Fruit fly (Drosophila melanogaster) whole organism, prepupa: ENCODE data around the gene Myo61F.

Experiments used
- Blimp-1 ChIP-seq: fragments of 200-800 bp; sonication (Bioruptor generic); optimal IDR thresholded peaks from 3 replicates; lab custom pipeline; 2017; ENCODE audit warnings: missing biosample characterization, missing genetic modification characterization, mild to moderate bottlenecking, moderate library complexity, missing genetic modification reagents
- CG10669 ChIP-seq: fragments of 200-800 bp; sonication (Bioruptor generic); optimal IDR thresholded peaks from 3 replicates; lab custom pipeline; 2018; ENCODE audit warnings: missing biosample characterization, mild to moderate bottlenecking, missing genetic modification characterization, moderate library complexity
- CG11294 ChIP-seq: fragments of 200-800 bp; sonication (Bioruptor generic); IDR thresholded peaks from 2 replicates; pipeline ENCODE4 v1.3.6; 2022; ENCODE audit warnings: missing biosample characterization, missing genetic modification characterization
- CG15336 ChIP-seq: fragments of 200-800 bp; sonication (Bioruptor generic); IDR thresholded peaks from 2 replicates; pipeline ENCODE4 v1.3.6; 2022; ENCODE audit warnings: missing biosample characterization, missing genetic modification characterization
- CG1621 ChIP-seq: fragments of 200-800 bp; sonication (Bioruptor generic); optimal IDR thresholded peaks from 3 replicates; lab custom pipeline; 2018; ENCODE audit warnings: missing biosample characterization, mild to moderate bottlenecking, missing genetic modification characterization
- CG31627 ChIP-seq: fragments of 200-800 bp; sonication (Bioruptor generic); optimal IDR thresholded peaks from 3 replicates; lab custom pipeline; 2016; ENCODE audit warnings: missing biosample characterization, missing genetic modification characterization
- CG32006 ChIP-seq: fragments of 200-800 bp; sonication (Bioruptor generic); optimal IDR thresholded peaks from 3 replicates; lab custom pipeline; 2017; ENCODE audit warnings: missing biosample characterization, mild to moderate bottlenecking, missing genetic modification characterization
- CG34406 ChIP-seq: fragments of 200-800 bp; sonication (Bioruptor generic); optimal IDR thresholded peaks from 3 replicates; lab custom pipeline; 2016; ENCODE audit warnings: missing biosample characterization, missing genetic modification characterization
- CG3919 ChIP-seq: fragments of 200-800 bp; sonication (Bioruptor generic); optimal IDR thresholded peaks from 3 replicates; lab custom pipeline; 2016; ENCODE audit warnings: missing biosample characterization, missing genetic modification characterization
- CG4318 ChIP-seq: fragments of 200-800 bp; sonication (Bioruptor generic); optimal IDR thresholded peaks from 3 replicates; lab custom pipeline; 2017; ENCODE audit warnings: missing biosample characterization, mild to moderate bottlenecking, missing genetic modification characterization
- CG6163 ChIP-seq: fragments of 200-800 bp; sonication (Bioruptor generic); IDR thresholded peaks from 3 replicates; pipeline ENCODE4 v1.3.6; 2022; ENCODE audit warnings: missing biosample characterization, missing genetic modification characterization
- CG6276 ChIP-seq: fragments of 200-800 bp; sonication (Bioruptor generic); optimal IDR thresholded peaks from 2 replicates; lab custom pipeline; 2017; ENCODE audit warnings: missing biosample characterization, mild to moderate bottlenecking, missing genetic modification characterization
- CG6792 ChIP-seq: fragments of 200-800 bp; sonication (Bioruptor generic); optimal IDR thresholded peaks from 3 replicates; lab custom pipeline; 2016; ENCODE audit warnings: missing biosample characterization, missing genetic modification characterization
- CG6808 ChIP-seq: fragments of 200-800 bp; sonication (Bioruptor generic); optimal IDR thresholded peaks from 3 replicates; lab custom pipeline; 2017; ENCODE audit warnings: missing biosample characterization, missing genetic modification characterization, mild to moderate bottlenecking, moderate library complexity, missing genetic modification reagents
- CG6854 ChIP-seq: fragments of 200-800 bp; sonication (Bioruptor generic); optimal IDR thresholded peaks from 2 replicates; lab custom pipeline; 2017; ENCODE audit warnings: missing biosample characterization, mild to moderate bottlenecking, missing genetic modification characterization
- CG7368 ChIP-seq: fragments of 200-800 bp; sonication (Bioruptor generic); optimal IDR thresholded peaks from 3 replicates; lab custom pipeline; 2016; ENCODE audit warnings: missing biosample characterization, missing genetic modification characterization
- CG8632 ChIP-seq: fragments of 200-800 bp; sonication (Bioruptor generic); optimal IDR thresholded peaks from 3 replicates; lab custom pipeline; 2016; ENCODE audit warnings: missing biosample characterization, missing genetic modification characterization
- CG9139 ChIP-seq: fragments of 200-800 bp; sonication (Bioruptor generic); optimal IDR thresholded peaks from 3 replicates; lab custom pipeline; 2017; ENCODE audit warnings: missing biosample characterization, mild to moderate bottlenecking, missing genetic modification characterization
- Eip75B ChIP-seq: fragments of 200-800 bp; sonication (Bioruptor generic); optimal IDR thresholded peaks from 3 replicates; lab custom pipeline; 2016; ENCODE audit warnings: missing biosample characterization, missing genetic modification characterization
- Eip78C ChIP-seq: fragments of 200-800 bp; sonication (Bioruptor generic); peaks from one replicate; lab custom pipeline; 2016; ENCODE audit warnings: missing biosample characterization, missing genetic modification characterization
- Ets21C ChIP-seq: fragments of 200-800 bp; sonication (Bioruptor generic); optimal IDR thresholded peaks from 3 replicates; lab custom pipeline; 2016; ENCODE audit warnings: missing biosample characterization, missing genetic modification characterization
- Ets96B ChIP-seq: fragments of 200-800 bp; optimal IDR thresholded peaks from 2 replicates; lab custom pipeline; 2019; ENCODE audit warnings: missing biosample characterization, mild to moderate bottlenecking, missing genetic modification characterization, moderate library complexity
- Hr38 ChIP-seq: sonication (Bioruptor generic); optimal IDR thresholded peaks from 2 replicates; lab custom pipeline; 2016; ENCODE audit warnings: missing biosample characterization, missing genetic modification characterization
- Hr4 ChIP-seq: fragments of 200-800 bp; sonication (Bioruptor generic); optimal IDR thresholded peaks from 3 replicates; lab custom pipeline; 2016; ENCODE audit warnings: missing biosample characterization, missing genetic modification characterization
- Sox102F ChIP-seq: fragments of 200-800 bp; sonication (Bioruptor generic); optimal IDR thresholded peaks from 2 replicates; lab custom pipeline; 2016; ENCODE audit warnings: missing biosample characterization, mild to moderate bottlenecking, missing genetic modification characterization
- Sox14 ChIP-seq: fragments of 200-800 bp; sonication (Bioruptor generic); optimal IDR thresholded peaks from 3 replicates; lab custom pipeline; 2016; ENCODE audit warnings: missing biosample characterization, missing genetic modification characterization
- achi ChIP-seq: fragments of 200-800 bp; sonication (Bioruptor generic); optimal IDR thresholded peaks from 3 replicates; lab custom pipeline; 2016; ENCODE audit warnings: missing biosample characterization, missing genetic modification characterization
- dsx ChIP-seq: fragments of 200-800 bp; optimal IDR thresholded peaks from 3 replicates; lab custom pipeline; 2019; ENCODE audit warnings: missing biosample characterization, mild to moderate bottlenecking, missing genetic modification characterization, moderate library complexity; ENCODE audit not compliant: poor library complexity, severe bottlenecking
- eg ChIP-seq: fragments of 200-800 bp; sonication (Bioruptor generic); IDR thresholded peaks from 3 replicates; pipeline ENCODE4 v1.3.6; 2022; ENCODE audit warnings: missing biosample characterization, missing genetic modification characterization
- esn ChIP-seq: fragments of 200-800 bp; sonication (Bioruptor generic); optimal IDR thresholded peaks from 2 replicates; lab custom pipeline; 2016; ENCODE audit warnings: missing biosample characterization, mild to moderate bottlenecking, missing genetic modification characterization, moderate library complexity
- lz ChIP-seq: fragments of 200-800 bp; sonication (Bioruptor generic); optimal IDR thresholded peaks from 3 replicates; lab custom pipeline; 2016; ENCODE audit warnings: missing biosample characterization, missing genetic modification characterization
- pdm3 ChIP-seq: fragments of 200-800 bp; sonication (Bioruptor generic); optimal IDR thresholded peaks from 3 replicates; lab custom pipeline; 2016; ENCODE audit warnings: missing biosample characterization, missing genetic modification characterization
- salr ChIP-seq, 2 experiments: fragments of 200-800 bp; sonication (Bioruptor generic); optimal IDR thresholded peaks; 3 replicates each; lab custom pipeline; 2016 to 2018; ENCODE audit warnings: missing biosample characterization in 2 of 2, missing genetic modification characterization in 2 of 2, mild to moderate bottlenecking in 1 of 2
- svp ChIP-seq: fragments of 200-800 bp; sonication (Bioruptor generic); peaks from one replicate; lab custom pipeline; 2016; ENCODE audit warnings: missing biosample characterization, missing genetic modification characterization
- topi ChIP-seq: fragments of 200-800 bp; sonication (Bioruptor generic); optimal IDR thresholded peaks from 3 replicates; lab custom pipeline; 2016; ENCODE audit warnings: missing biosample characterization, missing genetic modification characterization
- vri ChIP-seq: fragments of 200-800 bp; sonication (Bioruptor generic); optimal IDR thresholded peaks from 3 replicates; lab custom pipeline; 2016; ENCODE audit warnings: missing biosample characterization, mild to moderate bottlenecking, missing genetic modification characterization

The Myo61F gene

DNA sequence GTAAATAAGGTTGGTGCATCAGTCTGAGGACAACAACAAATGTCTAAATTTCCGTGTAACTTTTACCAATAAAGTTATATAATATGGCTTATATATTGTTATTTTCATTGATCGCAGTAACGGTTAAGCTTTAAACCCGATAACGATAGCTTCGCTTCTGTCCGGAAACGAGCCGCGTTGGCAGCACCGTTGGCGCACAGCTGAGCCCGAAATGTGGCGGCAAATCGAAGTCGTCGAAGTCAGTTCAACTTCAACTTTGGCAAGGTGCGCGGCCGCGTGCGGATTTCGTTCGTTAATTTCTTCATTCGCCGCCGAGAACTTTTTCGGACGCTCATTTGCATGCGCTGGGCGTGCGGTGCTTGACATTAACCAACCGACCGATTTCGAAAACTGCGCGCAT lies at the start of gene Myo61F:
TSS of gene Myo61F (plus strand) at position 240 of the 400 bp plus-strand sequence.
- no peak for TF ChIP-seq CG10669 (GFP tag; lab: Kevin White, UChicago)
- TF ChIP-seq salr (GFP tag; optimal IDR thresholded peaks at IDR 0.05; lab: Kevin White, UChicago), result no peak
- no peak for TF ChIP-seq Sox102F (GFP tag; lab: Kevin White, UChicago)
- TF ChIP-seq Blimp-1, result no peak
- TF ChIP-seq CG3919 (GFP tag; lab: Kevin White, UChicago), result no peak
- TF ChIP-seq CG15336 (GFP tag; lab: Robert Waterston, UW), result no peak
- TF ChIP-seq achi, result no peak
- TF ChIP-seq Ets96B, result no peak
- no peak for TF ChIP-seq Eip75B
- TF ChIP-seq eg (GFP tag; lab: Robert Waterston, UW), result 0 out of 3 replicates have a peak, but pooled peaks have one; percentile 15
- no peak for TF ChIP-seq Hr38 (GFP tag; lab: Kevin White, UChicago)
- no peak for TF ChIP-seq lz (GFP tag; lab: Kevin White, UChicago)
- TF ChIP-seq pdm3 (GFP tag; lab: Kevin White, UChicago), result no peak
- TF ChIP-seq CG11294 (GFP tag; lab: Robert Waterston, UW), result no peak
- no peak for TF ChIP-seq CG4318 (GFP tag; lab: Kevin White, UChicago)
- TF ChIP-seq CG31627 (GFP tag; lab: Kevin White, UChicago), result no peak
- no peak for TF ChIP-seq CG8632 (GFP tag; lab: Kevin White, UChicago)
- TF ChIP-seq Ets21C (GFP tag; lab: Kevin White, UChicago), result no peak
- TF ChIP-seq Sox14 (GFP tag; lab: Kevin White, UChicago), result no peak
- TF ChIP-seq CG7368 (GFP tag; lab: Kevin White, UChicago), result no peak
- TF ChIP-seq Hr4 (GFP tag; lab: Kevin White, UChicago), result no peak
- peak; percentile 30 for TF ChIP-seq CG6854 (GFP tag; lab: Kevin White, UChicago)
- no peak for TF ChIP-seq CG6808
- TF ChIP-seq Eip78C (GFP tag; lab: Kevin White, UChicago), result peak; percentile 36
- peak; percentile 79 for TF ChIP-seq vri (GFP tag; lab: Kevin White, UChicago)
- TF ChIP-seq CG34406 (GFP tag; lab: Kevin White, UChicago), result no peak
- no peak for TF ChIP-seq CG6792 (GFP tag; lab: Kevin White, UChicago)
- TF ChIP-seq CG6163, result peak; percentile 60; the same call in 2 of the 3 replicates
- peak; percentile 74 for TF ChIP-seq svp (GFP tag; lab: Kevin White, UChicago)
- no peak for TF ChIP-seq CG9139
- peak; percentile 37 for TF ChIP-seq dsx (GFP tag; lab: Kevin White, UChicago)
- TF ChIP-seq, all 60 proteins: peak for 7

DNA sequence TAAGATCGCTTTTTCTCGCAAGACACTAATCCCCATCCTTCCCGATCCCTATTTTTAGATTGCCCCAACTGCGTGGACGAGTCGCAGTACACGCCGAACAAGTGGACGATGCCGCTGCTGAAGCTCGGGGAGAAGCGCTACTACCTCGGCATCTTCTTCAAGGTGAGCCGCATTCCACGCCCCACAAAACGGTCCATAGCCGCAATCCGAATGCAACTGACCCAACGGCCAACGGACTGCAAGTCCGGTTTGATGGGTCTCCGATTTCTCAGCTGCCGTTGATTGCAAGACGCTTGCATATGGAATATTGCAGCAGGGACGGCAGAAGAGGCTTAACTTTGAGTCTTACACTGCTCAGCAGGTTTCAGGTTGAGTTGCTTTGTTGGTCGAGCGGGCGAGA lies 49.3 kb upstream of the Myo61F start:
- TF ChIP-seq Eip78C (GFP tag; lab: Kevin White, UChicago), result peak; percentile 25
- peak; percentile 74 for TF ChIP-seq CG1621 (tag; lab: Kevin White, UChicago)
- no peak for TF ChIP-seq Sox14 (GFP tag; lab: Kevin White, UChicago)
- TF ChIP-seq svp (GFP tag; lab: Kevin White, UChicago), result peak; percentile 13
- no peak for TF ChIP-seq esn (GFP tag; lab: Kevin White, UChicago)
- no peak for TF ChIP-seq CG6854 (GFP tag; lab: Kevin White, UChicago)
- peak; percentile 72 for TF ChIP-seq Eip75B
- no peak for TF ChIP-seq CG6276 (GFP tag; lab: Kevin White, UChicago)
- TF ChIP-seq CG32006 (GFP tag; lab: Kevin White, UChicago), result peak; percentile 1
- peak; percentile 18 for TF ChIP-seq dsx (GFP tag; lab: Kevin White, UChicago)
- TF ChIP-seq topi (GFP tag; lab: Kevin White, UChicago), result no peak

DNA sequence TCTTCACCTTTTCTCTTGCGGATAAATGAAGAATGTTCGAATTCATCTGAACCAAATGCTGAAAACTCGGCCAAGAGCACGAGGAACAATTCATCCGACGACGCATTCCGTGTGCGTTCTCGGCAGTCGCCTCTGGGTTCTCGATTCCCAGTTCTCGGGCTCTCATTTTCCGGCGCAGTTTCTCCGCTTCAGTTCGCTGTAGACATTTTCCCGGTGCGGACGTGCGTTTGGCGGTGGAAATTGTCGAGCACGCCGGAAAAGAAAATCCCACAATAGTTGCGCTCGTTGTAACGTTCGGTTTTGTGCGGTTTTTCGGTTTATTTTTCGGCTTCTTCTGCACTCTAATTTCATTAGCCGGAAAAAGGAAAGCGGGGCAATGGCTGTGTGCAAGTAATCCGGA lies 42.5 kb upstream of the Myo61F start, which contains the start of gene CG32333:
TSS of gene CG32333 (plus strand) at position 190 of the 400 bp plus-strand sequence.
- no peak for TF ChIP-seq Ets21C (GFP tag; lab: Kevin White, UChicago)
- no peak for TF ChIP-seq vri (GFP tag; lab: Kevin White, UChicago)
